Worm (Caenorhabditis elegans): ENCODE results near the gene oct-2.

ce11 chrX:11351856-11352255 lies 5.6 kb downstream of the oct-2 start, which contains the start of gene pgp-3:
- TF ChIP-seq sea-1 (GFP tag; conservative IDR thresholded peaks at IDR 0.05), result no peak
- no peak for TF ChIP-seq ama-1 (optimal IDR thresholded peaks at IDR 0.05)
- TF ChIP-seq scrt-1 (GFP tag; IDR thresholded peaks at IDR 0.05), result no peak
- no peak for TF ChIP-seq B0310.2 (tag; optimal IDR thresholded peaks at IDR 0.05)
- TF ChIP-seq flt-1 (GFP tag; IDR thresholded peaks at IDR 0.05), result no peak
- no peak for TF ChIP-seq tbx-11 (GFP tag; IDR thresholded peaks at IDR 0.05)
- no peak for TF ChIP-seq aly-1 (tag; optimal IDR thresholded peaks at IDR 0.05)
